Worm (Caenorhabditis elegans) whole organism, L4 larva: ENCODE measurements around the gene C30G7.4.

Experiments used
- Y48G9A.11 ChIP-seq: fragments of 200-800 bp; sonication (Bioruptor generic); IDR thresholded peaks from 2 replicates; pipeline ENCODE4 v1.3.6; 2022; ENCODE audit warnings: missing genetic modification reagents, missing genetic modification characterization, missing compliant biosample characterization
- aha-1 ChIP-seq: fragments of 150-350 bp; peaks from one replicate; lab custom pipeline; 2014; ENCODE audit warnings: missing biosample characterization, missing genetic modification characterization
- duxl-1 ChIP-seq: sonication (generic microtip); optimal IDR thresholded peaks from 2 replicates; lab custom pipeline; 2016; ENCODE audit warnings: mild to moderate bottlenecking, missing genetic modification characterization, moderate library complexity, missing compliant biosample characterization; ENCODE audit not compliant: poor library complexity
- lin-29 ChIP-seq: fragments of 200-800 bp; sonication (Bioruptor generic); IDR thresholded peaks from 2 replicates; pipeline ENCODE4 v1.3.6; 2022; ENCODE audit warnings: missing genetic modification reagents, missing genetic modification characterization, missing compliant biosample characterization
- mep-1 ChIP-seq: fragments of 150-350 bp; sonication (generic microtip); optimal IDR thresholded peaks from 3 replicates; lab custom pipeline; 2014; ENCODE audit warnings: missing biosample characterization, missing genetic modification characterization
- nhr-6 ChIP-seq: fragments of 150-350 bp; optimal IDR thresholded peaks from 2 replicates; lab custom pipeline; 2014; ENCODE audit warnings: missing biosample characterization, missing genetic modification characterization
- set-16 ChIP-seq: fragments of 200-800 bp; sonication (Bioruptor generic); IDR thresholded peaks from 2 replicates; pipeline ENCODE4 v1.3.6; 2022; ENCODE audit warnings: missing genetic modification reagents, missing genetic modification characterization, missing compliant biosample characterization
- zfp-2 ChIP-seq: sonication (generic microtip); optimal IDR thresholded peaks from 2 replicates; lab custom pipeline; 2016; ENCODE audit warnings: mild to moderate bottlenecking, missing genetic modification characterization, missing compliant biosample characterization
- zip-11 ChIP-seq: fragments of 200-800 bp; sonication (Bioruptor generic); IDR thresholded peaks from 2 replicates; pipeline ENCODE4 v1.3.6; 2022; ENCODE audit warnings: missing genetic modification characterization, missing compliant biosample characterization
- zip-2 ChIP-seq: fragments of 150-350 bp; optimal IDR thresholded peaks from 2 replicates; lab custom pipeline; 2014; ENCODE audit warnings: missing biosample characterization, missing genetic modification characterization
- ztf-11 ChIP-seq: fragments of 150-350 bp; optimal IDR thresholded peaks from 2 replicates; lab custom pipeline; 2014; ENCODE audit warnings: missing biosample characterization, missing genetic modification characterization

Gene C30G7.4

DNA sequence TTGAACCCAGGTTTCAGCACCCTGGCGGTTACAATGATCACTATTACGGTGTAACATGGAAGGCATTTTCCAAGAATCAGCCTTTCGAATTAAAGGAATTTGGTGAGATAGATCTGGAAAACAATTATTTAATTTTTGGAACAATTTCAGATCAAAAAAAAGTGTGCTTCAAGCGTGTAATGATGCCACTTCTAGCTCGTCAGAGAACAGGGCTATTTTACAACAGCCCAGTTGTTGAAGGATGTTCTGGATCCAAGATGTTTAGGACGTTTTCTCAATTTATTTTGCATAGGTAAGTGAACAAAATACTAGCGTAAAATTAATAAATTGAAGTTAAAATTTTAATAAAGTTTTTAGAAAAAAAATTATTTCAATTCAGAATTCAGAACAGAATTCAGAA is 46.0 kb downstream of the C30G7.4 start:
- TF ChIP-seq aha-1: peak; percentile 94
- TF ChIP-seq zip-2 (tag; lab: Kevin White, UChicago): no peak

ce11 chrV:14899545-14899944 is 47.4 kb downstream of the C30G7.4 start, which contains the start of gene H12D21.10:
Gene H12D21.10, plus strand, starts transcription at chrV:14899804.
- TF ChIP-seq zip-11 (GFP tag; lab: Robert Waterston, UW): no peak

DNA sequence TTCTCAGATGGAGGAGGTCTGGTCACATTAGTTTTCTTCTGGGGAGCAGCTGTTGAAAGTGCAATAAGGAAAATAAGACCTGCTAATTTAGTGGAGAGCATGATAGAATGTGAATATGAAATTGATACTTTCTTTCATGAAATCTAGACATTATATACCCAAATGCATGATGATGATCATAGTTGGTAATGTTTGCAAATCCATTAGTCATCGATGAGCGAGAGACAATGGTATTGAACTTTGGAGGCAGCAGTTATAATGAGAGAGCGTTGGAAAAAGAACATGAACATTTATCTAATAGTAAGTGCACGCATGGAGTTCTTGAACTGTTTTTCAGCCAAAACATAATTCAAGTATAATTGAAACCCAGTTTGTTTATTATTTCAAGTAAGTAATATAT is 49.2 kb downstream of the C30G7.4 start, which contains the start of gene H12D21.6:
Gene H12D21.6 (minus strand): TSS at position 101 of the 400 bp plus-strand sequence.
- TF ChIP-seq Y48G9A.11 (GFP tag; lab: Robert Waterston, UW) (no peak), set-16 (no peak), ztf-11 (tag; lab: Kevin White, UChicago) (no peak), mep-1 (no peak), zfp-2 (tag; lab: Kevin White, UChicago) (no peak), lin-29 (no peak), nhr-6 (tag; lab: Kevin White, UChicago) (peak; percentile 9), duxl-1 (tag; lab: Kevin White, UChicago) (no peak)
